Fruit fly (Drosophila melanogaster) whole organism, embryonic: ENCODE results near the gene CG18662.

Experiments
- ATbp ChIP-seq: fragments of 200-800 bp; sonication (Bioruptor generic); optimal IDR thresholded peaks from 2 replicates; lab custom pipeline; 2017; ENCODE audit warnings: missing biosample characterization, mild to moderate bottlenecking, missing genetic modification characterization, missing genetic modification reagents
- Asciz ChIP-seq: fragments of 200-800 bp; sonication (Bioruptor generic); optimal IDR thresholded peaks from 2 replicates; lab custom pipeline; 2017; ENCODE audit warnings: missing biosample characterization, mild to moderate bottlenecking, missing genetic modification characterization, missing genetic modification reagents
- CG11695 ChIP-seq: fragments of 200-800 bp; sonication (Bioruptor generic); IDR thresholded peaks from 3 replicates; pipeline ENCODE4 v1.3.6; 2022; ENCODE audit warnings: missing biosample characterization, missing genetic modification characterization
- CG11696 ChIP-seq: fragments of 200-800 bp; sonication (Bioruptor generic); IDR thresholded peaks from 2 replicates; pipeline ENCODE4 v1.3.6; 2022; ENCODE audit warnings: missing biosample characterization, missing genetic modification characterization
- CG1233 ChIP-seq: fragments of 200-800 bp; sonication (Bioruptor generic); optimal IDR thresholded peaks from 4 replicates; lab custom pipeline; 2018; ENCODE audit warnings: missing biosample characterization, mild to moderate bottlenecking, missing genetic modification characterization
- CG13424 ChIP-seq: fragments of 200-800 bp; sonication (Bioruptor generic); optimal IDR thresholded peaks from 2 replicates; lab custom pipeline; 2019; ENCODE audit warnings: missing biosample characterization, mild to moderate bottlenecking, missing genetic modification characterization, moderate library complexity
- CG1647 ChIP-seq: fragments of 200-800 bp; sonication (Bioruptor generic); optimal IDR thresholded peaks from 3 replicates; lab custom pipeline; 2016; ENCODE audit warnings: missing biosample characterization, missing genetic modification characterization
- CG17829 ChIP-seq: fragments of 200-800 bp; optimal IDR thresholded peaks from 2 replicates; lab custom pipeline; 2019; ENCODE audit warnings: missing biosample characterization, mild to moderate bottlenecking, missing genetic modification characterization, moderate library complexity
- CG2875 ChIP-seq: fragments of 200-800 bp; sonication (Bioruptor generic); optimal IDR thresholded peaks from 2 replicates; lab custom pipeline; 2017; ENCODE audit warnings: missing biosample characterization, mild to moderate bottlenecking, missing genetic modification characterization, missing genetic modification reagents
- CG32532 ChIP-seq: fragments of 200-800 bp; sonication (Bioruptor generic); IDR thresholded peaks from 2 replicates; pipeline ENCODE4 v1.3.6; 2022; ENCODE audit warnings: missing biosample characterization, missing genetic modification characterization
- CG34224 ChIP-seq: fragments of 200-800 bp; sonication (Bioruptor generic); IDR thresholded peaks from 3 replicates; pipeline ENCODE4 v1.3.6; 2022; ENCODE audit warnings: missing biosample characterization, missing genetic modification characterization; ENCODE audit not compliant: partially characterized antibody
- CG3847 ChIP-seq: fragments of 200-800 bp; sonication (Bioruptor generic); IDR thresholded peaks from 2 replicates; pipeline ENCODE4 v1.3.6; 2022; ENCODE audit warnings: missing biosample characterization, missing genetic modification characterization
- CG4424 ChIP-seq: fragments of 200-800 bp; sonication (Bioruptor generic); optimal IDR thresholded peaks from 3 replicates; lab custom pipeline; 2016; ENCODE audit warnings: missing biosample characterization, missing genetic modification characterization
- CG4854 ChIP-seq: fragments of 200-800 bp; sonication (Bioruptor generic); optimal IDR thresholded peaks from 2 replicates; lab custom pipeline; 2016; ENCODE audit warnings: missing biosample characterization, missing genetic modification characterization, inconsistent platforms
- CG5180 ChIP-seq: fragments of 200-800 bp; sonication (Bioruptor generic); optimal IDR thresholded peaks from 3 replicates; lab custom pipeline; 2017; ENCODE audit warnings: missing biosample characterization, missing genetic modification characterization, mild to moderate bottlenecking, moderate library complexity, missing genetic modification reagents
- CG6765 ChIP-seq: fragments of 200-800 bp; sonication (Bioruptor generic); optimal IDR thresholded peaks from 3 replicates; lab custom pipeline; 2017; ENCODE audit warnings: missing biosample characterization, mild to moderate bottlenecking, missing genetic modification characterization
- CG8281 ChIP-seq: fragments of 200-800 bp; sonication (Bioruptor generic); optimal IDR thresholded peaks from 2 replicates; lab custom pipeline; 2018; ENCODE audit warnings: missing biosample characterization, mild to moderate bottlenecking, missing genetic modification characterization, moderate library complexity
- CG8388 ChIP-seq: fragments of 200-800 bp; sonication (Bioruptor generic); optimal IDR thresholded peaks from 2 replicates; lab custom pipeline; 2019; ENCODE audit warnings: missing biosample characterization, mild to moderate bottlenecking, missing genetic modification characterization, moderate library complexity
- D ChIP-seq, 2 experiments: fragments of 200-800 bp in 1 of 2; fragments of >200 bp in 1 of 2; sonication (Bioruptor generic) in 1 of 2; optimal IDR thresholded peaks; 2 replicates in 1 of 2; 3 replicates in 1 of 2; lab custom pipeline; 2017; ENCODE audit warnings: mild to moderate bottlenecking in 1 of 2, missing biosample characterization in 1 of 2, missing genetic modification characterization in 1 of 2, missing genetic modification reagents in 1 of 2
- Dfd ChIP-seq, 2 experiments: fragments of >200 bp; optimal IDR thresholded peaks; 2 replicates each; lab custom pipeline; 2017; ENCODE audit warnings: missing biosample characterization in 2 of 2, missing genetic modification characterization in 2 of 2
- GATAe ChIP-seq: fragments of 200-800 bp; sonication (Bioruptor generic); conservative IDR thresholded peaks from 2 replicates; pipeline ENCODE4 v1.3.6; 2022; ENCODE audit warnings: missing biosample characterization, missing genetic modification characterization
- H15 ChIP-seq: fragments of 200-800 bp; sonication (Bioruptor generic); IDR thresholded peaks from 3 replicates; pipeline ENCODE4 v1.3.6; 2022; ENCODE audit warnings: missing biosample characterization, missing genetic modification characterization
- MBD-R2 ChIP-seq: fragments of 200-800 bp; sonication (Bioruptor generic); IDR thresholded peaks from 2 replicates; pipeline ENCODE4 v1.3.6; 2022; ENCODE audit warnings: missing biosample characterization, missing genetic modification characterization
- Mad ChIP-seq: fragments of 200-800 bp; sonication (Bioruptor generic); optimal IDR thresholded peaks from 2 replicates; lab custom pipeline; 2016; ENCODE audit warnings: missing biosample characterization, missing genetic modification characterization
- NK7.1 ChIP-seq: fragments of 200-800 bp; sonication (Bioruptor generic); optimal IDR thresholded peaks from 3 replicates; lab custom pipeline; 2016; ENCODE audit warnings: missing biosample characterization, missing genetic modification characterization
- Ravus ChIP-seq: fragments of 200-800 bp; sonication (Bioruptor generic); IDR thresholded peaks from 2 replicates; pipeline ENCODE4 v1.3.6; 2022; ENCODE audit warnings: missing biosample characterization, missing genetic modification characterization
- Rx ChIP-seq: fragments of 200-800 bp; sonication (Bioruptor generic); IDR thresholded peaks from 2 replicates; pipeline ENCODE4 v1.3.6; 2022; ENCODE audit warnings: missing biosample characterization, missing genetic modification characterization
- Sry-δ ChIP-seq: fragments of 200-800 bp; sonication (Bioruptor generic); optimal IDR thresholded peaks from 2 replicates; lab custom pipeline; 2016; ENCODE audit warnings: missing biosample characterization, missing genetic modification characterization
- ac ChIP-seq: fragments of 200-800 bp; sonication (Bioruptor generic); optimal IDR thresholded peaks from 3 replicates; lab custom pipeline; 2017; ENCODE audit warnings: missing biosample characterization, mild to moderate bottlenecking, missing genetic modification characterization
- ase ChIP-seq: fragments of 200-800 bp; sonication (Bioruptor generic); IDR thresholded peaks from 3 replicates; pipeline ENCODE4 v1.3.6; 2022; ENCODE audit warnings: missing biosample characterization, missing genetic modification characterization
- ato ChIP-seq: fragments of 200-800 bp; sonication (Bioruptor generic); IDR thresholded peaks from 2 replicates; pipeline ENCODE4 v1.3.6; 2022; ENCODE audit warnings: missing biosample characterization, missing genetic modification characterization; ENCODE audit not compliant: partially characterized antibody
- cwo ChIP-seq: fragments of 200-800 bp; sonication (Bioruptor generic); optimal IDR thresholded peaks from 3 replicates; lab custom pipeline; 2017; ENCODE audit warnings: missing biosample characterization, missing genetic modification characterization, mild to moderate bottlenecking, moderate library complexity, missing genetic modification reagents
- eve ChIP-seq, 2 experiments: fragments of >200 bp; optimal IDR thresholded peaks; 2 replicates each; lab custom pipeline; 2017; ENCODE audit warnings: missing biosample characterization in 2 of 2, missing genetic modification characterization in 2 of 2
- her ChIP-seq: fragments of 200-800 bp; sonication (Bioruptor generic); optimal IDR thresholded peaks from 2 replicates; lab custom pipeline; 2016; ENCODE audit warnings: missing biosample characterization, missing genetic modification characterization
- ind ChIP-seq: fragments of 200-800 bp; sonication (Bioruptor generic); optimal IDR thresholded peaks from 3 replicates; lab custom pipeline; 2016; ENCODE audit warnings: missing biosample characterization, missing genetic modification characterization
- mam ChIP-seq: fragments of 200-800 bp; sonication (Bioruptor generic); optimal IDR thresholded peaks from 3 replicates; lab custom pipeline; 2016; ENCODE audit warnings: missing biosample characterization, missing genetic modification characterization
- mirr ChIP-seq: fragments of 200-800 bp; sonication (Bioruptor generic); optimal IDR thresholded peaks from 3 replicates; lab custom pipeline; 2018; ENCODE audit warnings: missing biosample characterization, mild to moderate bottlenecking, missing genetic modification characterization
- mld ChIP-seq: fragments of 200-800 bp; sonication (Bioruptor generic); IDR thresholded peaks from 3 replicates; pipeline ENCODE4 v1.3.6; 2022; ENCODE audit warnings: missing biosample characterization, missing genetic modification characterization; ENCODE audit not compliant: partially characterized antibody
- pfk ChIP-seq: fragments of 200-800 bp; sonication (Bioruptor generic); optimal IDR thresholded peaks from 2 replicates; lab custom pipeline; 2018; ENCODE audit warnings: missing biosample characterization, mild to moderate bottlenecking, missing genetic modification characterization, moderate library complexity
- pita ChIP-seq: fragments of 200-800 bp; sonication (Bioruptor generic); optimal IDR thresholded peaks from 2 replicates; lab custom pipeline; 2017; ENCODE audit warnings: missing biosample characterization, mild to moderate bottlenecking, missing genetic modification characterization
- repo ChIP-seq: fragments of 200-800 bp; sonication (Bioruptor generic); optimal IDR thresholded peaks from 2 replicates; lab custom pipeline; 2016; ENCODE audit warnings: missing biosample characterization, missing genetic modification characterization
- sens ChIP-seq: fragments of 200-800 bp; sonication (Bioruptor generic); peaks from one replicate; lab custom pipeline; 2016; ENCODE audit warnings: missing biosample characterization, missing genetic modification characterization
- sens-2 ChIP-seq: fragments of 200-800 bp; sonication (Bioruptor generic); IDR thresholded peaks from 2 replicates; pipeline ENCODE4 v1.3.6; 2022; ENCODE audit warnings: missing biosample characterization, missing genetic modification characterization
- slou ChIP-seq: fragments of 200-800 bp; sonication (Bioruptor generic); optimal IDR thresholded peaks from 3 replicates; lab custom pipeline; 2016; ENCODE audit warnings: missing biosample characterization, missing genetic modification characterization
- sug ChIP-seq: fragments of 200-800 bp; optimal IDR thresholded peaks from 2 replicates; lab custom pipeline; 2019; ENCODE audit warnings: missing biosample characterization, mild to moderate bottlenecking, missing genetic modification characterization, moderate library complexity
- tio ChIP-seq: fragments of 200-800 bp; sonication (Bioruptor generic); optimal IDR thresholded peaks from 2 replicates; lab custom pipeline; 2017; ENCODE audit warnings: missing biosample characterization, missing genetic modification characterization, inconsistent platforms
- tll ChIP-seq, 2 experiments: fragments of 200-800 bp in 1 of 2; fragments of >200 bp in 1 of 2; sonication (Bioruptor generic) in 1 of 2; optimal IDR thresholded peaks; 2 replicates each; lab custom pipeline; 2017 to 2019; ENCODE audit warnings: missing biosample characterization in 2 of 2, missing genetic modification characterization in 2 of 2, mild to moderate bottlenecking in 1 of 2, moderate library complexity in 1 of 2
- unc-4 ChIP-seq: fragments of 200-800 bp; sonication (Bioruptor generic); IDR thresholded peaks from 2 replicates; pipeline ENCODE4 v1.3.6; 2022; ENCODE audit warnings: missing biosample characterization, missing genetic modification characterization; ENCODE audit not compliant: partially characterized antibody
- wdn ChIP-seq: fragments of 200-800 bp; sonication (Bioruptor generic); IDR thresholded peaks from 2 replicates; pipeline ENCODE4 v1.3.6; 2022; ENCODE audit warnings: missing biosample characterization, missing genetic modification characterization
- z ChIP-seq: fragments of 200-800 bp; sonication (Bioruptor generic); IDR thresholded peaks from 3 replicates; pipeline ENCODE4 v1.3.6; 2022; ENCODE audit warnings: missing biosample characterization, missing genetic modification characterization

The CG18662 gene

dm6 chr2L:8958046-8958497, 22.4 kb upstream of the CG18662 start (continued):
- TF ChIP-seq mirr (peak; percentile 69), ind (peak; percentile 91), Ravus (GFP tag; lab: Robert Waterston, UW) (peak; percentile 95), CG4854 (GFP tag; lab: Kevin White, UChicago) (peak; percentile 84), Dfd (GFP tag; optimal IDR thresholded peaks at IDR 0.05; lab: Kevin White, UChicago) (no peak), CG1647 (peak; percentile 77), Mad (GFP tag; lab: Kevin White, UChicago) (peak; percentile 84), pita (peak; percentile 66), CG32532 (GFP tag; lab: Robert Waterston, UW) (peak; percentile 97), CG3847 (peak; percentile 96), mam (GFP tag; lab: Kevin White, UChicago) (peak; percentile 96), D (optimal IDR thresholded peaks at IDR 0.05; lab: Kevin White, UChicago) (no peak), D (GFP tag; optimal IDR thresholded peaks at IDR 0.05; lab: Kevin White, UChicago) (peak; percentile 90), ase (peak; percentile 96), CG6765 (GFP tag; lab: Kevin White, UChicago) (peak; percentile 78), sug (tag; lab: Kevin White, UChicago) (peak; percentile 72), CG8281 (tag; lab: Kevin White, UChicago) (peak; percentile 66), mld (GFP tag; lab: Robert Waterston, UW) (no peak), NK7.1 (GFP tag; lab: Kevin White, UChicago) (peak; percentile 87), H15 (GFP tag; lab: Robert Waterston, UW) (peak; percentile 98), CG1233 (GFP tag; lab: Kevin White, UChicago) (peak; percentile 89), eve (GFP tag; optimal IDR thresholded peaks at IDR 0.05; lab: Kevin White, UChicago) (peak in 1 of 2 experiments; percentile 93), wdn (GFP tag; lab: Robert Waterston, UW) (peak; percentile 94), ac (GFP tag; lab: Kevin White, UChicago) (peak; percentile 89), sens (GFP tag; lab: Kevin White, UChicago) (peak; percentile 100), ato (no peak), tio (GFP tag; lab: Kevin White, UChicago) (peak; percentile 92), CG13424 (tag; lab: Kevin White, UChicago) (peak; percentile 90), slou (GFP tag; lab: Kevin White, UChicago) (peak; percentile 89), tll (GFP tag; optimal IDR thresholded peaks at IDR 0.05; lab: Kevin White, UChicago) (peak in 1 of 2 experiments; percentile 27), CG4424 (GFP tag; lab: Kevin White, UChicago) (peak; percentile 94), CG2875 (peak; percentile 89), CG11695 (peak; percentile 98), CG5180 (GFP tag; lab: Kevin White, UChicago) (peak; percentile 69), her (GFP tag; lab: Kevin White, UChicago) (peak; percentile 83), CG8388 (GFP tag; lab: Kevin White, UChicago) (peak; percentile 94), sens-2 (GFP tag; lab: Robert Waterston, UW) (peak; percentile 87), Sry-δ (peak; percentile 54), unc-4 (no peak; the same call in 1 of the 2 replicates), Asciz (GFP tag; lab: Kevin White, UChicago) (peak; percentile 89), MBD-R2 (GFP tag; lab: Robert Waterston, UW) (peak; percentile 95), repo (GFP tag; lab: Kevin White, UChicago) (peak; percentile 86), pfk (GFP tag; lab: Kevin White, UChicago) (peak; percentile 37), GATAe (GFP tag; lab: Robert Waterston, UW) (peak; percentile 90), CG11696 (peak; percentile 92), cwo (GFP tag; lab: Kevin White, UChicago) (peak; percentile 80), ATbp (GFP tag; lab: Kevin White, UChicago) (peak; percentile 92), z (peak; percentile 92), Rx (GFP tag; lab: Robert Waterston, UW) (peak; percentile 94), CG34224 (no peak), CG17829 (tag; lab: Kevin White, UChicago) (peak; percentile 96)
